Fruit fly (Drosophila melanogaster) whole organism, wandering third instar larva: ENCODE measurements around the gene CG44838.

ENCODE experiments used
- Abd-B ChIP-seq: fragments of >200 bp; optimal IDR thresholded peaks from 2 replicates; lab custom pipeline; 2017; ENCODE audit warnings: missing biosample characterization, missing genetic modification characterization
- CG9705 ChIP-seq: fragments of 200-800 bp; sonication (Bioruptor generic); optimal IDR thresholded peaks from 2 replicates; lab custom pipeline; 2018; ENCODE audit warnings: missing biosample characterization, mild to moderate bottlenecking, missing genetic modification characterization
- CrebA ChIP-seq: fragments of 200-800 bp; sonication (Bioruptor generic); optimal IDR thresholded peaks from 2 replicates; lab custom pipeline; 2016; ENCODE audit warnings: missing biosample characterization, mild to moderate bottlenecking, missing genetic modification characterization, borderline replicate concordance
- Dif ChIP-seq: fragments of 200-275, 200-300 bp; sonication (Bioruptor generic); optimal IDR thresholded peaks from 2 replicates; lab custom pipeline; 2018; ENCODE audit warnings: missing biosample characterization, missing genetic modification characterization; ENCODE audit not compliant: partially characterized antibody
- GATAd ChIP-seq: sonication (Bioruptor generic); optimal IDR thresholded peaks from 2 replicates; lab custom pipeline; 2016; ENCODE audit warnings: missing biosample characterization, missing genetic modification characterization
- HLH106 ChIP-seq: fragments of 200-800 bp; optimal IDR thresholded peaks from 3 replicates; lab custom pipeline; 2019; ENCODE audit warnings: missing biosample characterization, mild to moderate bottlenecking, missing genetic modification characterization, moderate library complexity
- Hnf4 ChIP-seq: fragments of 200-800 bp; sonication (Bioruptor generic); optimal IDR thresholded peaks from 2 replicates; lab custom pipeline; 2016; ENCODE audit warnings: missing biosample characterization, mild to moderate bottlenecking, missing genetic modification characterization
- Hr78 ChIP-seq: fragments of >200 bp; optimal IDR thresholded peaks from 2 replicates; lab custom pipeline; 2017; ENCODE audit warnings: missing biosample characterization, missing genetic modification characterization
- Hr83 ChIP-seq: fragments of 200-300 bp; sonication (Bioruptor generic); optimal IDR thresholded peaks from 2 replicates; lab custom pipeline; 2016; ENCODE audit warnings: missing biosample characterization, mild to moderate bottlenecking, missing genetic modification characterization, moderate library complexity; ENCODE audit not compliant: poor library complexity, severe bottlenecking
- Jra ChIP-seq: sonication (Bioruptor generic); optimal IDR thresholded peaks from 2 replicates; lab custom pipeline; 2016; ENCODE audit warnings: missing biosample characterization, missing genetic modification characterization
- Mio ChIP-seq: sonication (Bioruptor generic); optimal IDR thresholded peaks from 2 replicates; lab custom pipeline; 2016; ENCODE audit warnings: missing biosample characterization, missing genetic modification characterization
- Myc ChIP-seq: fragments of >200 bp; optimal IDR thresholded peaks from 2 replicates; lab custom pipeline; 2017
- N ChIP-seq: fragments of >200 bp; optimal IDR thresholded peaks from 2 replicates; lab custom pipeline; 2018; ENCODE audit warnings: missing biosample characterization, missing external identifiers, missing genetic modification characterization
- OdsH ChIP-seq: fragments of 200-800 bp; sonication (Bioruptor generic); optimal IDR thresholded peaks from 2 replicates; lab custom pipeline; 2016; ENCODE audit warnings: missing biosample characterization, mild to moderate bottlenecking, missing genetic modification characterization
- Rel ChIP-seq, 2 experiments: fragments of 200-800 bp; sonication (Bioruptor generic) in 1 of 2; optimal IDR thresholded peaks; 2 replicates in 1 of 2; 3 replicates in 1 of 2; lab custom pipeline; 2016 to 2019; ENCODE audit warnings: mild to moderate bottlenecking in 2 of 2, missing biosample characterization in 2 of 2, missing genetic modification characterization in 2 of 2, moderate library complexity in 1 of 2
- Sp1 ChIP-seq: fragments of 200-800 bp; sonication (Bioruptor generic); optimal IDR thresholded peaks from 3 replicates; lab custom pipeline; 2019; ENCODE audit warnings: missing biosample characterization, mild to moderate bottlenecking, missing genetic modification characterization, moderate library complexity
- Vsx2 ChIP-seq: fragments of 200-300, 225-300 bp; sonication (Bioruptor generic); optimal IDR thresholded peaks from 2 replicates; lab custom pipeline; 2018; ENCODE audit warnings: missing biosample characterization, missing genetic modification characterization; ENCODE audit not compliant: partially characterized antibody
- br ChIP-seq: fragments of 200-800 bp; sonication (Bioruptor generic); optimal IDR thresholded peaks from 2 replicates; lab custom pipeline; 2016; ENCODE audit warnings: missing biosample characterization, missing genetic modification characterization
- brk ChIP-seq: fragments of 200-800 bp; sonication (Bioruptor generic); optimal IDR thresholded peaks from 2 replicates; lab custom pipeline; 2016; ENCODE audit warnings: missing biosample characterization, mild to moderate bottlenecking, missing genetic modification characterization
- dl ChIP-seq, 2 experiments: fragments of 175-275, 200-275 bp in 1 of 2; fragments of 200-275 bp in 1 of 2; sonication (Bioruptor generic); optimal IDR thresholded peaks; lab custom pipeline; 2018; ENCODE audit warnings: mild to moderate bottlenecking in 2 of 2, missing biosample characterization in 2 of 2, missing genetic modification characterization in 2 of 2, moderate library complexity in 2 of 2; ENCODE audit not compliant: partially characterized antibody in 2 of 2, insufficient read depth in 1 of 2
- dmrt93B ChIP-seq: fragments of 200-800 bp; sonication (Bioruptor generic); optimal IDR thresholded peaks from 2 replicates; lab custom pipeline; 2018; ENCODE audit warnings: missing biosample characterization, mild to moderate bottlenecking, missing genetic modification characterization
- dsf ChIP-seq: sonication (Bioruptor generic); optimal IDR thresholded peaks from 2 replicates; lab custom pipeline; 2016; ENCODE audit warnings: missing biosample characterization, missing genetic modification characterization, borderline replicate concordance
- ey ChIP-seq: fragments of 200-800 bp; sonication (Bioruptor generic); optimal IDR thresholded peaks from 2 replicates; lab custom pipeline; 2016; ENCODE audit warnings: missing biosample characterization, missing genetic modification characterization
- foxo ChIP-seq, 2 experiments: fragments of 200-800 bp; sonication (Bioruptor generic); optimal IDR thresholded peaks; 2 replicates in 1 of 2; 3 replicates in 1 of 2; lab custom pipeline; 2016 to 2017; ENCODE audit warnings: missing biosample characterization in 2 of 2, missing genetic modification characterization in 2 of 2
- fru ChIP-seq: fragments of 200-800 bp; sonication (Bioruptor generic); optimal IDR thresholded peaks from 3 replicates; lab custom pipeline; 2016; ENCODE audit warnings: missing biosample characterization, mild to moderate bottlenecking, missing genetic modification characterization
- h ChIP-seq: fragments of 200-800 bp; sonication (Bioruptor generic); optimal IDR thresholded peaks from 3 replicates; lab custom pipeline; 2016; ENCODE audit warnings: missing biosample characterization, mild to moderate bottlenecking, missing genetic modification characterization
- jim ChIP-seq: fragments of 175-275, 200-325 bp; sonication (Bioruptor generic); optimal IDR thresholded peaks from 2 replicates; lab custom pipeline; 2016; ENCODE audit warnings: missing biosample characterization, mild to moderate bottlenecking, missing genetic modification characterization
- lola ChIP-seq: fragments of >200 bp; optimal IDR thresholded peaks from 2 replicates; lab custom pipeline; 2017; ENCODE audit warnings: missing biosample characterization, missing genetic modification characterization
- pan ChIP-seq: fragments of >200 bp; optimal IDR thresholded peaks from 2 replicates; lab custom pipeline; 2017
- psq ChIP-seq: fragments of 200-800 bp; sonication (Bioruptor generic); optimal IDR thresholded peaks from 3 replicates; lab custom pipeline; 2017; ENCODE audit warnings: missing biosample characterization, mild to moderate bottlenecking, missing genetic modification characterization, moderate library complexity
- rgr ChIP-seq: fragments of 200-800 bp; sonication (Bioruptor generic); optimal IDR thresholded peaks from 3 replicates; lab custom pipeline; 2016; ENCODE audit warnings: missing biosample characterization, mild to moderate bottlenecking, missing genetic modification characterization
- sage ChIP-seq: fragments of 200-800 bp; sonication (Bioruptor generic); optimal IDR thresholded peaks from 2 replicates; lab custom pipeline; 2016; ENCODE audit warnings: missing biosample characterization, mild to moderate bottlenecking, missing genetic modification characterization
- sv ChIP-seq: fragments of 200-800 bp; sonication (Bioruptor generic); optimal IDR thresholded peaks from 3 replicates; lab custom pipeline; 2016; ENCODE audit warnings: missing biosample characterization, missing genetic modification characterization
- usp ChIP-seq: fragments of >200 bp; optimal IDR thresholded peaks from 2 replicates; lab custom pipeline; 2017; ENCODE audit warnings: missing biosample characterization, missing genetic modification characterization

CG44838 gene

dm6 chr3L:9442625-9443282 is 18.1 kb upstream of the CG44838 start, which contains the start of gene Srg3:
TSS of gene Srg3 (plus strand) at chr3L:9443232.
- TF ChIP-seq jim (GFP tag; lab: Kevin White, UChicago) (no peak), GATAd (GFP tag; lab: Kevin White, UChicago) (no peak), sv (GFP tag; lab: Kevin White, UChicago) (no peak), ey (GFP tag; lab: Kevin White, UChicago) (no peak)

- TF ChIP-seq jim (GFP tag; lab: Kevin White, UChicago) (peak; percentile 63), Jra (GFP tag; lab: Kevin White, UChicago) (no peak), ey (GFP tag; lab: Kevin White, UChicago) (peak; percentile 9), CG9705 (GFP tag; lab: Kevin White, UChicago) (peak; percentile 12), pan (lab: Kevin White, UChicago) (no peak), Rel (GFP tag; optimal IDR thresholded peaks at IDR 0.05; lab: Kevin White, UChicago) (no peak), Rel (tag; optimal IDR thresholded peaks at IDR 0.05; lab: Kevin White, UChicago) (peak; percentile 61), dmrt93B (GFP tag; lab: Kevin White, UChicago) (no peak), sage (peak; percentile 28), fru (GFP tag; lab: Kevin White, UChicago) (peak; percentile 32), dl (GFP tag; optimal IDR thresholded peaks at IDR 0.05; lab: Kevin White, UChicago; ENCODE audit: insufficient read depth in 1 of 2, partially characterized antibody in 2 of 2) (no peak), HLH106 (tag; lab: Kevin White, UChicago) (peak; percentile 56), rgr (GFP tag; lab: Kevin White, UChicago) (peak; percentile 36), psq (no peak), OdsH (GFP tag; lab: Kevin White, UChicago) (no peak), Hnf4 (GFP tag; lab: Kevin White, UChicago) (peak; percentile 26), foxo (GFP tag; optimal IDR thresholded peaks at IDR 0.05; lab: Kevin White, UChicago) (peak in 1 of 2 experiments; percentile 38), CrebA (GFP tag; lab: Kevin White, UChicago) (no peak), Sp1 (GFP tag; lab: Kevin White, UChicago) (peak; percentile 53), brk (peak; percentile 41)
Measured at dm6 chr3L:9446731-9447238, 14.1 kb upstream of the CG44838 start, which contains the start of gene CG3529. TSS of gene CG3529 (plus strand) at chr3L:9446864.

dm6 chr3L:9447239-9447777 is 13.5 kb upstream of the CG44838 start:
- TF ChIP-seq dsf (GFP tag; lab: Kevin White, UChicago) (no peak), Hnf4 (GFP tag; lab: Kevin White, UChicago) (peak; percentile 16), br (peak; percentile 25), psq (peak; percentile 62), fru (GFP tag; lab: Kevin White, UChicago) (peak; percentile 49), ey (GFP tag; lab: Kevin White, UChicago) (peak; percentile 26), h (peak; percentile 45), foxo (GFP tag; optimal IDR thresholded peaks at IDR 0.05; lab: Kevin White, UChicago) (peak; percentile 12 to 61), Mio (GFP tag; lab: Kevin White, UChicago) (no peak), Jra (GFP tag; lab: Kevin White, UChicago) (no peak)

dm6 chr3L:9451522-9452118 is 9.2 kb upstream of the CG44838 start, which contains the start of the genes CG3448 and ghi:
TSS of gene CG3448 (minus strand) at chr3L:9451572.
TSS of gene ghi (plus strand) at chr3L:9451876.
- TF ChIP-seq fru (GFP tag; lab: Kevin White, UChicago) (peak; percentile 83), usp (no peak), sv (GFP tag; lab: Kevin White, UChicago) (peak; percentile 4), pan (lab: Kevin White, UChicago) (no peak), Abd-B (no peak), sage (peak; percentile 75), OdsH (GFP tag; lab: Kevin White, UChicago) (peak; percentile 6), N (GFP tag; lab: Kevin White, UChicago) (no peak), HLH106 (tag; lab: Kevin White, UChicago) (peak; percentile 78), Hr78 (GFP tag; lab: Kevin White, UChicago) (no peak), dsf (GFP tag; lab: Kevin White, UChicago) (peak; percentile 32), brk (no peak), h (peak; percentile 84), jim (GFP tag; lab: Kevin White, UChicago) (no peak), foxo (GFP tag; optimal IDR thresholded peaks at IDR 0.05; lab: Kevin White, UChicago) (peak in 1 of 2 experiments; percentile 80), Jra (GFP tag; lab: Kevin White, UChicago) (peak; percentile 58), GATAd (GFP tag; lab: Kevin White, UChicago) (no peak), Hnf4 (GFP tag; lab: Kevin White, UChicago) (peak; percentile 71), br (peak; percentile 69), Dif (GFP tag; lab: Kevin White, UChicago) (no peak), lola (GFP tag; lab: Kevin White, UChicago) (no peak), psq (peak; percentile 42), Hr83 (GFP tag; lab: Kevin White, UChicago) (no peak), Mio (GFP tag; lab: Kevin White, UChicago) (no peak), dl (GFP tag; optimal IDR thresholded peaks at IDR 0.05; lab: Kevin White, UChicago; ENCODE audit: insufficient read depth in 1 of 2, partially characterized antibody in 2 of 2) (no peak), rgr (GFP tag; lab: Kevin White, UChicago) (peak; percentile 67), Vsx2 (GFP tag; lab: Kevin White, UChicago) (no peak), CG9705 (GFP tag; lab: Kevin White, UChicago) (peak; percentile 69), Sp1 (GFP tag; lab: Kevin White, UChicago) (peak; percentile 76), Myc (peak; percentile 15), Rel (GFP tag; optimal IDR thresholded peaks at IDR 0.05; lab: Kevin White, UChicago) (no peak), Rel (tag; optimal IDR thresholded peaks at IDR 0.05; lab: Kevin White, UChicago) (peak; percentile 76)
